Worm (Caenorhabditis elegans): ENCODE results near the gene srlf-33.

ce11 chrIV:11970171-11970570, 44.9 kb upstream of the srlf-33 start, which contains the start of gene ZK829.9:
- TF ChIP-seq ztf-6 (GFP tag; IDR thresholded peaks at IDR 0.05) (no peak), C06A6.2 (GFP tag; conservative IDR thresholded peaks at IDR 0.05) (no peak), nfya-1 (tag; optimal IDR thresholded peaks at IDR 0.05; ENCODE audit: borderline replicate concordance, insufficient read depth) (no peak), tbx-9 (tag; optimal IDR thresholded peaks at IDR 0.05; ENCODE audit: borderline replicate concordance) (no peak), ama-1 (optimal IDR thresholded peaks at IDR 0.05) (no peak), ama-1 (GFP tag; optimal IDR thresholded peaks at IDR 0.05) (no peak), aptf-2 (GFP tag; conservative IDR thresholded peaks at IDR 0.05) (peak; percentile 96), cebp-2 (GFP tag; IDR thresholded peaks at IDR 0.05) (0 out of 2 replicates have a peak, but pooled peaks have one; percentile 34), nhr-27 (tag; optimal IDR thresholded peaks at IDR 0.05) (no peak), egl-18 (GFP tag; IDR thresholded peaks at IDR 0.05) (no peak), snpc-4 (GFP tag; optimal IDR thresholded peaks at IDR 0.05) (no peak), snpc-4 (tag; optimal IDR thresholded peaks at IDR 0.05) (no peak)
